Fruit fly (Drosophila melanogaster) S2 (cell line): ENCODE measurements around the gene CG17190.

Experiments
- CG8478 ChIP-seq: fragments of >200 bp; optimal IDR thresholded peaks from 2 replicates; lab custom pipeline; 2018
- CTCF ChIP-seq, 2 experiments: fragments of >200 bp; optimal IDR thresholded peaks; 2 replicates each; lab custom pipeline; 2018

- TF ChIP-seq CTCF (optimal IDR thresholded peaks at IDR 0.05; lab: Kevin White, UChicago) (no peak), CG8478 (lab: Kevin White, UChicago) (no peak)
Measured at dm6 chr3R:20006617-20007016, 6.7 kb downstream of the CG17190 start.
